Worm (Caenorhabditis elegans) whole organism, L4 larva: ENCODE measurements around the gene dnj-11.

Source experiments
- F26F4.8 ChIP-seq: fragments of 200-800 bp; sonication (Bioruptor generic); conservative IDR thresholded peaks from 2 replicates; pipeline ENCODE4 v1.3.6; 2022; ENCODE audit warnings: missing genetic modification characterization, missing compliant biosample characterization
- Y105C5A.15 ChIP-seq: fragments of 200-800 bp; sonication (Bioruptor generic); IDR thresholded peaks from 2 replicates; pipeline ENCODE4 v1.3.6; 2022; ENCODE audit warnings: missing genetic modification characterization, missing compliant biosample characterization
- Y48G9A.11 ChIP-seq: fragments of 200-800 bp; sonication (Bioruptor generic); IDR thresholded peaks from 2 replicates; pipeline ENCODE4 v1.3.6; 2022; ENCODE audit warnings: missing genetic modification reagents, missing genetic modification characterization, missing compliant biosample characterization
- aha-1 ChIP-seq: fragments of 150-350 bp; peaks from one replicate; lab custom pipeline; 2014; ENCODE audit warnings: missing biosample characterization, missing genetic modification characterization
- ama-1 ChIP-seq: fragments of 150-350 bp; optimal IDR thresholded peaks from 2 replicates; lab custom pipeline; 2014; ENCODE audit warnings: inconsistent platforms, mixed read lengths
- arid-1 ChIP-seq: fragments of 200-800 bp; sonication (Bioruptor generic); conservative IDR thresholded peaks from 2 replicates; pipeline ENCODE4 v1.3.6; 2022; ENCODE audit warnings: missing genetic modification reagents, missing genetic modification characterization, missing compliant biosample characterization
- attf-4 ChIP-seq: sonication (generic microtip); optimal IDR thresholded peaks from 3 replicates; lab custom pipeline; 2017; ENCODE audit warnings: missing biosample characterization, missing genetic modification characterization
- ceh-82 ChIP-seq: sonication (generic microtip); optimal IDR thresholded peaks from 2 replicates; lab custom pipeline; 2017; ENCODE audit warnings: missing biosample characterization, missing genetic modification characterization
- cey-2 ChIP-seq: sonication (generic microtip); optimal IDR thresholded peaks from 3 replicates; lab custom pipeline; 2017; ENCODE audit warnings: missing genetic modification characterization, mild to moderate bottlenecking, missing compliant biosample characterization, antibody characterized with exemption, borderline replicate concordance; ENCODE audit not compliant: insufficient read depth
- daf-16 ChIP-seq, 3 experiments: sonication (generic microtip); optimal IDR thresholded peaks; 2 replicates each; lab custom pipeline; 2016 to 2017; ENCODE audit warnings: missing genetic modification characterization in 3 of 3, missing genetic modification reagents in 3 of 3, mild to moderate bottlenecking in 2 of 3, missing compliant biosample characterization in 2 of 3, missing biosample characterization in 1 of 3, moderate library complexity in 1 of 3
- dmd-6 ChIP-seq: fragments of 200-800 bp; sonication (Bioruptor generic); IDR thresholded peaks from 2 replicates; pipeline ENCODE4 v1.3.6; 2022; ENCODE audit warnings: missing genetic modification reagents, missing genetic modification characterization, missing compliant biosample characterization
- dve-1 ChIP-seq: sonication (generic microtip); optimal IDR thresholded peaks from 2 replicates; lab custom pipeline; 2017; ENCODE audit warnings: antibody characterized with exemption, mild to moderate bottlenecking, missing genetic modification characterization, missing compliant biosample characterization; ENCODE audit not compliant: insufficient read depth
- hlh-11 ChIP-seq: fragments of 200-800 bp; sonication (Bioruptor generic); optimal IDR thresholded peaks from 2 replicates; lab custom pipeline; 2018; ENCODE audit warnings: mild to moderate bottlenecking, missing genetic modification characterization, missing compliant biosample characterization
- hlh-30 ChIP-seq: sonication (generic microtip); optimal IDR thresholded peaks from 2 replicates; lab custom pipeline; 2017; ENCODE audit warnings: antibody characterized with exemption, mild to moderate bottlenecking, missing genetic modification characterization, missing compliant biosample characterization; ENCODE audit not compliant: insufficient read depth
- hmg-1.1 ChIP-seq: fragments of 200-800 bp; sonication (Bioruptor generic); IDR thresholded peaks from 2 replicates; pipeline ENCODE4 v1.3.6; 2022; ENCODE audit warnings: missing genetic modification reagents, missing genetic modification characterization, missing compliant biosample characterization
- lin-38 ChIP-seq: fragments of 200-800 bp; sonication (Bioruptor generic); IDR thresholded peaks from 2 replicates; pipeline ENCODE4 v1.3.6; 2022; ENCODE audit warnings: missing genetic modification reagents, missing genetic modification characterization, missing compliant biosample characterization
- madf-5 ChIP-seq, 2 experiments: fragments of 200-800 bp; sonication (Bioruptor generic); IDR thresholded peaks; 2 replicates each; pipeline ENCODE4 v1.3.6; 2022; ENCODE audit warnings: missing compliant biosample characterization in 2 of 2, missing genetic modification characterization in 2 of 2
- madf-9 ChIP-seq: fragments of 200-800 bp; sonication (Bioruptor generic); conservative IDR thresholded peaks from 2 replicates; pipeline ENCODE4 v1.3.6; 2022; ENCODE audit warnings: missing genetic modification reagents, missing genetic modification characterization, missing compliant biosample characterization
- mdl-1 ChIP-seq, 2 experiments: fragments of 150-350 bp in 1 of 2; sonication (generic microtip) in 1 of 2; optimal IDR thresholded peaks; 2 replicates each; lab custom pipeline; 2014 to 2017; ENCODE audit warnings: missing biosample characterization in 2 of 2, missing genetic modification characterization in 2 of 2
- mdt-29 ChIP-seq: fragments of 200-800 bp; sonication (Bioruptor generic); IDR thresholded peaks from 2 replicates; pipeline ENCODE4 v1.3.6; 2022; ENCODE audit warnings: missing genetic modification reagents, missing genetic modification characterization, missing compliant biosample characterization
- nhr-10 ChIP-seq: fragments of 150-350 bp; optimal IDR thresholded peaks from 2 replicates; lab custom pipeline; 2014; ENCODE audit warnings: missing biosample characterization, missing genetic modification characterization
- nhr-111 ChIP-seq: fragments of 200-800 bp; sonication (Bioruptor generic); optimal IDR thresholded peaks from 2 replicates; lab custom pipeline; 2018; ENCODE audit warnings: mild to moderate bottlenecking, missing genetic modification characterization, missing compliant biosample characterization
- nhr-237 ChIP-seq: sonication (generic microtip); optimal IDR thresholded peaks from 2 replicates; lab custom pipeline; 2017; ENCODE audit warnings: missing biosample characterization, missing genetic modification characterization
- nhr-28 ChIP-seq: fragments of 150-350 bp; optimal IDR thresholded peaks from 2 replicates; lab custom pipeline; 2014; ENCODE audit warnings: missing biosample characterization, missing genetic modification characterization
- nhr-41 ChIP-seq: fragments of 200-800 bp; sonication (Bioruptor generic); IDR thresholded peaks from 2 replicates; pipeline ENCODE4 v1.3.6; 2022; ENCODE audit warnings: missing genetic modification reagents, missing genetic modification characterization, missing compliant biosample characterization
- nhr-48 ChIP-seq: sonication (generic microtip); optimal IDR thresholded peaks from 2 replicates; lab custom pipeline; 2016; ENCODE audit warnings: mild to moderate bottlenecking, missing genetic modification characterization, missing compliant biosample characterization
- nhr-76 ChIP-seq: fragments of 150-350 bp; optimal IDR thresholded peaks from 2 replicates; lab custom pipeline; 2014; ENCODE audit warnings: missing biosample characterization, missing genetic modification characterization
- php-3 ChIP-seq: fragments of 200-800 bp; sonication (Bioruptor generic); IDR thresholded peaks from 2 replicates; pipeline ENCODE4 v1.3.6; 2022; ENCODE audit warnings: missing genetic modification reagents, missing genetic modification characterization, missing compliant biosample characterization
- pqm-1 ChIP-seq: sonication (generic microtip); optimal IDR thresholded peaks from 2 replicates; lab custom pipeline; 2017; ENCODE audit warnings: missing biosample characterization, missing genetic modification characterization
- rbr-2 ChIP-seq: sonication (generic microtip); optimal IDR thresholded peaks from 2 replicates; lab custom pipeline; 2016; ENCODE audit warnings: missing genotype, missing genetic modification characterization, missing compliant biosample characterization
- saeg-2 ChIP-seq: fragments of 200-800 bp; sonication (Bioruptor generic); IDR thresholded peaks from 2 replicates; pipeline ENCODE4 v1.3.6; 2022; ENCODE audit warnings: missing genetic modification reagents, missing genetic modification characterization, missing compliant biosample characterization
- snpc-1.2 ChIP-seq: fragments of 200-800 bp; sonication (Bioruptor generic); IDR thresholded peaks from 2 replicates; pipeline ENCODE4 v1.3.6; 2022; ENCODE audit warnings: missing genetic modification reagents, missing genetic modification characterization, missing compliant biosample characterization
- snpc-4 ChIP-seq: fragments of 150-350 bp; optimal IDR thresholded peaks from 2 replicates; lab custom pipeline; 2014; ENCODE audit warnings: missing biosample characterization, missing genetic modification characterization
- spr-3 ChIP-seq: fragments of 200-800 bp; sonication (Bioruptor generic); optimal IDR thresholded peaks from 2 replicates; lab custom pipeline; 2018; ENCODE audit warnings: mild to moderate bottlenecking, missing genetic modification characterization, missing compliant biosample characterization
- tag-97 ChIP-seq: fragments of 200-800 bp; sonication (Bioruptor generic); IDR thresholded peaks from 2 replicates; pipeline ENCODE4 v1.3.6; 2022; ENCODE audit warnings: missing genetic modification characterization, missing compliant biosample characterization
- tra-1 ChIP-seq: fragments of 200-800 bp; sonication (Bioruptor generic); IDR thresholded peaks from 2 replicates; pipeline ENCODE4 v1.3.6; 2022; ENCODE audit warnings: missing genetic modification reagents, missing genetic modification characterization, missing compliant biosample characterization
- unc-62 ChIP-seq, 3 experiments: fragments of 150-350 bp in 1 of 3; sonication (generic microtip); optimal IDR thresholded peaks in 2 of 3; peaks in 1 of 3; 1 replicate in 1 of 3; 2 replicates in 2 of 3; lab custom pipeline; 2014 to 2017; ENCODE audit warnings: missing biosample characterization in 3 of 3, missing genetic modification characterization in 3 of 3, missing genetic modification reagents in 3 of 3, missing genotype in 1 of 3
- ztf-11 ChIP-seq: fragments of 150-350 bp; optimal IDR thresholded peaks from 2 replicates; lab custom pipeline; 2014; ENCODE audit warnings: missing biosample characterization, missing genetic modification characterization

Gene dnj-11

ce11 chrIV:6581658-6582057 lies 4.0 kb upstream of the dnj-11 start:
- no peak for TF ChIP-seq Y105C5A.15 (GFP tag; lab: Robert Waterston, UW)
- TF ChIP-seq nhr-111 (GFP tag; lab: Kevin White, UChicago) = no peak
- no peak for TF ChIP-seq hlh-30
- peak in 1 of 2 experiments; percentile 94 for TF ChIP-seq unc-62 (GFP tag; optimal IDR thresholded peaks at IDR 0.05 in 1 of 2; lab: Kevin White, UChicago)
- no peak for TF ChIP-seq unc-62 (tag; optimal IDR thresholded peaks at IDR 0.05; lab: Kevin White, UChicago)
- TF ChIP-seq nhr-48 (tag; lab: Kevin White, UChicago) = no peak
- TF ChIP-seq ama-1 (lab: Kevin White, UChicago) = no peak
- no peak for TF ChIP-seq Y48G9A.11 (GFP tag; lab: Robert Waterston, UW)
- TF ChIP-seq snpc-4 = no peak
- TF ChIP-seq aha-1 = peak; percentile 59
- no peak for TF ChIP-seq pqm-1 (tag; lab: Kevin White, UChicago)

- TF ChIP-seq nhr-10 = no peak
- no peak for TF ChIP-seq cey-2
- TF ChIP-seq F26F4.8 (GFP tag; lab: Robert Waterston, UW) = no peak
- no peak for TF ChIP-seq nhr-237 (tag; lab: Kevin White, UChicago)
- TF ChIP-seq spr-3 (GFP tag; lab: Kevin White, UChicago) = no peak
- no peak for TF ChIP-seq attf-4 (tag; lab: Kevin White, UChicago)
- TF ChIP-seq hmg-1.1 (GFP tag; lab: Robert Waterston, UW) = no peak
- no peak for TF ChIP-seq mdt-29
- TF ChIP-seq rbr-2 (tag; lab: Kevin White, UChicago) = no peak
- no peak for TF ChIP-seq nhr-41 (GFP tag; lab: Robert Waterston, UW)
- TF ChIP-seq php-3 (GFP tag; lab: Robert Waterston, UW) = no peak
- no peak for TF ChIP-seq arid-1
- TF ChIP-seq ceh-82 = no peak
- TF ChIP-seq tra-1 (GFP tag; lab: Robert Waterston, UW) = no peak
- no peak for TF ChIP-seq hlh-11 (tag; lab: Kevin White, UChicago)
- TF ChIP-seq ztf-11 (tag; lab: Kevin White, UChicago) = no peak
- TF ChIP-seq dve-1 (tag; lab: Kevin White, UChicago) = no peak
- TF ChIP-seq saeg-2 (GFP tag; lab: Robert Waterston, UW) = no peak
Observed at ce11 chrIV:6582604-6583003, 3.1 kb upstream of the dnj-11 start, which contains the start of gene odr-8. TSS of gene odr-8 (minus strand) at chrIV:6582704.

- TF ChIP-seq snpc-1.2 (GFP tag; lab: Robert Waterston, UW) = peak; percentile 51; the same call in 1 of the 2 replicates
- no peak for TF ChIP-seq tag-97 (GFP tag; lab: Robert Waterston, UW)
- 0 out of 2 replicates have a peak, but pooled peaks have one; percentile 14 for TF ChIP-seq lin-38 (GFP tag; lab: Robert Waterston, UW)
Observed at ce11 chrIV:6588080-6588613, 2.5 kb downstream of the dnj-11 start.

- TF ChIP-seq madf-5 (GFP tag; IDR thresholded peaks at IDR 0.05; lab: Robert Waterston, UW) (no peak), nhr-28 (tag; lab: Kevin White, UChicago) (peak; percentile 50), daf-16 (GFP tag; optimal IDR thresholded peaks at IDR 0.05; lab: Kevin White, UChicago) (no peak), daf-16 (tag; optimal IDR thresholded peaks at IDR 0.05; lab: Kevin White, UChicago) (peak; percentile 33), snpc-4 (no peak), dmd-6 (GFP tag; lab: Robert Waterston, UW) (peak; percentile 73), spr-3 (GFP tag; lab: Kevin White, UChicago) (no peak), pqm-1 (tag; lab: Kevin White, UChicago) (peak; percentile 80), madf-9 (GFP tag; lab: Robert Waterston, UW) (no peak), mdl-1 (tag; optimal IDR thresholded peaks at IDR 0.05; lab: Kevin White, UChicago) (no peak), nhr-76 (tag; lab: Kevin White, UChicago) (no peak), php-3 (GFP tag; lab: Robert Waterston, UW) (peak; percentile 65)
Observed at ce11 chrIV:6590029-6590428, 4.4 kb downstream of the dnj-11 start, which contains the start of the genes lec-11 and irld-7. TSS of gene lec-11 (minus strand) at chrIV:6590154. TSS of gene irld-7 (plus strand) at chrIV:6590360.
